Worm (Caenorhabditis elegans) whole organism, late embryonic: ENCODE measurements around the gene T02E9.6.

ENCODE experiments used
- K02D7.2 ChIP-seq: sonication (generic microtip); optimal IDR thresholded peaks from 2 replicates; lab custom pipeline; 2017; ENCODE audit warnings: mild to moderate bottlenecking, missing genetic modification characterization, missing compliant biosample characterization
- K09A11.1 ChIP-seq: sonication (generic microtip); optimal IDR thresholded peaks from 2 replicates; lab custom pipeline; 2017; ENCODE audit warnings: antibody characterized with exemption, mild to moderate bottlenecking, missing genetic modification characterization, missing compliant biosample characterization; ENCODE audit not compliant: insufficient read depth
- Y22D7AL.16 ChIP-seq: sonication (generic microtip); optimal IDR thresholded peaks from 2 replicates; lab custom pipeline; 2016; ENCODE audit warnings: missing genetic modification characterization, missing compliant biosample characterization
- ama-1 ChIP-seq: fragments of 150-350 bp; optimal IDR thresholded peaks from 2 replicates; lab custom pipeline; 2014
- ceh-18 ChIP-seq: sonication (generic microtip); optimal IDR thresholded peaks from 2 replicates; lab custom pipeline; 2016; ENCODE audit warnings: missing genetic modification characterization, missing compliant biosample characterization
- ceh-2 ChIP-seq: sonication (generic microtip); optimal IDR thresholded peaks from 2 replicates; lab custom pipeline; 2016; ENCODE audit warnings: missing genotype, missing genetic modification characterization, missing compliant biosample characterization
- ceh-24 ChIP-seq: sonication (generic microtip); optimal IDR thresholded peaks from 2 replicates; lab custom pipeline; 2016; ENCODE audit warnings: mild to moderate bottlenecking, missing genetic modification characterization, missing compliant biosample characterization
- ceh-30 ChIP-seq: fragments of 150-350 bp; optimal IDR thresholded peaks from 2 replicates; lab custom pipeline; 2014; ENCODE audit warnings: missing biosample characterization, missing genetic modification characterization
- ceh-31 ChIP-seq: sonication (generic microtip); optimal IDR thresholded peaks from 2 replicates; lab custom pipeline; 2016; ENCODE audit warnings: missing genetic modification characterization, missing compliant biosample characterization
- ceh-34 ChIP-seq: sonication (generic microtip); optimal IDR thresholded peaks from 2 replicates; lab custom pipeline; 2016; ENCODE audit warnings: mild to moderate bottlenecking, missing genetic modification characterization, missing compliant biosample characterization
- ceh-48 ChIP-seq: sonication (generic microtip); optimal IDR thresholded peaks from 2 replicates; lab custom pipeline; 2016; ENCODE audit warnings: missing genetic modification characterization, inconsistent platforms, missing compliant biosample characterization
- ceh-6 ChIP-seq: fragments of 200-800 bp; sonication (Bioruptor generic); optimal IDR thresholded peaks from 2 replicates; lab custom pipeline; 2018; ENCODE audit warnings: mild to moderate bottlenecking, missing genetic modification characterization, missing compliant biosample characterization
- che-1 ChIP-seq: sonication (generic microtip); optimal IDR thresholded peaks from 2 replicates; lab custom pipeline; 2016; ENCODE audit warnings: mild to moderate bottlenecking, missing genetic modification characterization, missing compliant biosample characterization
- elt-2 ChIP-seq: sonication (generic microtip); optimal IDR thresholded peaks from 2 replicates; lab custom pipeline; 2016; ENCODE audit warnings: missing genetic modification reagents, missing genetic modification characterization, missing compliant biosample characterization
- ets-4 ChIP-seq: sonication (generic microtip); optimal IDR thresholded peaks from 2 replicates; lab custom pipeline; 2016; ENCODE audit warnings: missing genetic modification characterization, missing compliant biosample characterization
- eyg-1 ChIP-seq: sonication (generic microtip); optimal IDR thresholded peaks from 2 replicates; lab custom pipeline; 2016; ENCODE audit warnings: missing genotype, missing genetic modification characterization, missing compliant biosample characterization
- fax-1 ChIP-seq: sonication (generic microtip); optimal IDR thresholded peaks from 2 replicates; lab custom pipeline; 2016; ENCODE audit warnings: missing genotype, missing genetic modification characterization, missing compliant biosample characterization
- fkh-10 ChIP-seq: fragments of 150-350 bp; optimal IDR thresholded peaks from 2 replicates; lab custom pipeline; 2014; ENCODE audit warnings: missing biosample characterization, missing genetic modification reagents, missing genetic modification characterization
- gmeb-2 ChIP-seq: sonication (generic microtip); optimal IDR thresholded peaks from 2 replicates; lab custom pipeline; 2016; ENCODE audit warnings: missing genetic modification characterization, inconsistent platforms, missing compliant biosample characterization
- lin-11 ChIP-seq: fragments of 200-800 bp; sonication (Bioruptor generic); optimal IDR thresholded peaks from 2 replicates; lab custom pipeline; 2018; ENCODE audit warnings: mild to moderate bottlenecking, missing genetic modification characterization, missing compliant biosample characterization
- nfya-1 ChIP-seq: sonication (generic microtip); optimal IDR thresholded peaks from 2 replicates; lab custom pipeline; 2017; ENCODE audit warnings: missing genetic modification characterization, mild to moderate bottlenecking, missing compliant biosample characterization, antibody characterized with exemption, moderate library complexity
- odd-2 ChIP-seq: sonication (generic microtip); optimal IDR thresholded peaks from 2 replicates; lab custom pipeline; 2017; ENCODE audit warnings: antibody characterized with exemption, mild to moderate bottlenecking, missing genetic modification characterization, missing compliant biosample characterization
- pat-9 ChIP-seq: fragments of 200-800 bp; sonication (Bioruptor generic); optimal IDR thresholded peaks from 2 replicates; lab custom pipeline; 2018; ENCODE audit warnings: mild to moderate bottlenecking, missing genetic modification characterization, moderate library complexity, missing compliant biosample characterization
- pax-1 ChIP-seq: fragments of 150-350 bp; optimal IDR thresholded peaks from 2 replicates; lab custom pipeline; 2014; ENCODE audit warnings: missing biosample characterization, missing genetic modification characterization
- pha-2 ChIP-seq: sonication (generic microtip); optimal IDR thresholded peaks from 2 replicates; lab custom pipeline; 2017; ENCODE audit warnings: mild to moderate bottlenecking, missing genetic modification characterization, missing compliant biosample characterization
- rnt-1 ChIP-seq: sonication (generic microtip); optimal IDR thresholded peaks from 2 replicates; lab custom pipeline; 2016; ENCODE audit warnings: missing genetic modification characterization, missing compliant biosample characterization
- tbx-7 ChIP-seq: sonication (generic microtip); optimal IDR thresholded peaks from 2 replicates; lab custom pipeline; 2016; ENCODE audit warnings: missing genotype, missing genetic modification characterization, missing compliant biosample characterization
- unc-3 ChIP-seq, 2 experiments: fragments of 200-800 bp in 1 of 2; sonication (Bioruptor generic) in 1 of 2; sonication (generic microtip) in 1 of 2; conservative IDR thresholded peaks in 1 of 2; optimal IDR thresholded peaks in 1 of 2; 2 replicates each; pipeline versions ENCODE4 v1.3.6 to Lab custom; 2016 to 2022; ENCODE audit warnings: missing compliant biosample characterization in 2 of 2, missing genetic modification characterization in 2 of 2, missing genetic modification reagents in 1 of 2
- unc-42 ChIP-seq: sonication (generic microtip); optimal IDR thresholded peaks from 2 replicates; lab custom pipeline; 2016; ENCODE audit warnings: missing genotype, missing genetic modification characterization, missing compliant biosample characterization
- unc-55 ChIP-seq: sonication (generic microtip); optimal IDR thresholded peaks from 2 replicates; lab custom pipeline; 2017; ENCODE audit warnings: missing biosample characterization, missing genetic modification reagents, missing genetic modification characterization
- unc-86 ChIP-seq: sonication (generic microtip); optimal IDR thresholded peaks from 2 replicates; lab custom pipeline; 2016; ENCODE audit warnings: missing genetic modification characterization, missing compliant biosample characterization

The T02E9.6 gene

DNA sequence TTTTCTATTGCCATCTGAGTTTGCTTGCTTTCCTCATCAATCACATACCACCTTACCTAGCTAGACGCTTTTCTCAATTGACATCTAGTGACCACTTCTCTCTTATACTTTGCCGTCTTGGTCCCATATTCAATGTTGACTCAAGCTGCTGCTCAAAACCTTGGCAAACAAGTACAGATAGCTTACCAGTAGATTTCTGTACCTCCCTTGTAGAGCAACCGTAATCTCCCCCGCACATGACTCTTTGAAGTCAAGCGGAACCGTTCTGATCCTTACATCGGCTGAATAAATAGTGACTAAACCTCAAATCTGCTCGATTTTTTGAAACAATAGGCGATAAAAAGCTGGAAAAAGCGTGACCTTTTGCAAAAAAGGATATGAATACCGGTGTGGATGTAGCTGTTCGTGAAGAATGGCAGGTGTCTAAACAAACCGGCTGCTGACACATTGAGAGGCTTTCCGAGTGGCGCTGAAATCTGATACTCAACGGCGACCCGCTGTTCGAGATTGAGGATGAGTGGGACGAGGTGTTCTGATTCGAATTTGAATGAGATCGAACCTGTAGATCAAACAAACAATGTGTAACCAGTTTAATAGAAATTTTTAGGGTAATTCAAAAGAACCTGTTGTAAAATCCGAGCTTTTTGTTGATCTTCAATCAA is 1.8 kb upstream of the T02E9.6 start:
- TF ChIP-seq ceh-6 (GFP tag; lab: Kevin White, UChicago) (no peak), pax-1 (tag; lab: Kevin White, UChicago) (peak; percentile 95), tbx-7 (tag; lab: Kevin White, UChicago) (no peak), pha-2 (tag; lab: Kevin White, UChicago) (peak; percentile 5), ceh-34 (tag; lab: Kevin White, UChicago) (peak; percentile 97), ceh-48 (tag; lab: Kevin White, UChicago) (no peak), lin-11 (tag; lab: Kevin White, UChicago) (no peak), Y22D7AL.16 (tag; lab: Kevin White, UChicago) (no peak), pat-9 (tag; lab: Kevin White, UChicago) (no peak)

DNA sequence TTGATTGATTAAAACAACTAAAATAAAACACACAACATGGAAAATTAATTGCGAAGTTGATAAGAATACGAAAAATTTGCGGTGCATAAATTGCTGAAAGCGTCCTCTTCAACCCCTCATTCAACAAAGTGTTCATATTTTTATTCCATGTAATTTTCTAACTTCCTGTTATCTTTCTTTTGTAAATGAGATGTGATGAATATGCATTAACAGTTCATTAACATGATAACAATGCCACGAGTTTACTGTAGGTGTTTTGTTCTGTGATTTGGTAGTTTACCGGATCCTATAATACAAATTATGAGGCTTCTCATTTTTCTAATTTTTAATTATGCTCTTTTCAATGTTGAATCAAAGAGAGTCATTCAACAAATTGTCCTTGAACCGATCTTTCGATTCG is 5.0 kb downstream of the T02E9.6 start, which contains the start of gene F47G9.6:
Gene F47G9.6, plus strand, starts transcription at position 301 of the 400 bp plus-strand sequence.
- no peak for TF ChIP-seq rnt-1 (tag; lab: Kevin White, UChicago)
- TF ChIP-seq elt-2 (tag; lab: Kevin White, UChicago) = no peak
- no peak for TF ChIP-seq ceh-31 (tag; lab: Kevin White, UChicago)
- no peak for TF ChIP-seq ceh-30
- no peak for TF ChIP-seq odd-2 (tag; lab: Kevin White, UChicago)
- no peak for TF ChIP-seq eyg-1 (tag; lab: Kevin White, UChicago)
- TF ChIP-seq ceh-48 (tag; lab: Kevin White, UChicago) = no peak
- TF ChIP-seq Y22D7AL.16 (tag; lab: Kevin White, UChicago) = no peak
- TF ChIP-seq fkh-10 (GFP tag; lab: Kevin White, UChicago) = no peak

DNA sequence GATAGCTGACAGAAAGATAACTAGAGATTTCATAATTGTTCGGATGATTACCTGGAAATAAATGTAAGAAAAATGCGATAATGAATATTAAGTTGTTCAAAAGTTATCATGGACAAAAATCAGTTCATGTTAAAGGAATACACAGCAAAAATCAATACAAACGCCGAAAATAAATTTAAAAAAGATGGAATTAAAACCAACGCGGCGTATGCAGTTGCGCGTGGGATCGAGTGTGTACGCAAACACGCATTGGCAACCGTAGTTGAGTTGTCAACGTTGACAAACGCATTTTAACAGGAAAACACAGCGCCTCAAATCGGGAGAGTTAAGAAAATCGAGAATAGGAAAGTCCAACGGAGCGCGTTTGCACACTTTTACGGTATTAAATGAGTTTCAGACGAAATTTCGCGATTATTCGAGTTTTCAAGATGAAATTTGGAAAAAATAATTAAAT is 7.2 kb downstream of the T02E9.6 start, which contains the start of gene tmed-10:
Gene tmed-10, minus strand, starts transcription at position 51 of the 454 bp plus-strand sequence.
- TF ChIP-seq unc-3 (GFP tag; conservative IDR thresholded peaks at IDR 0.05; lab: Robert Waterston, UW) (no peak), unc-3 (tag; optimal IDR thresholded peaks at IDR 0.05; lab: Kevin White, UChicago) (no peak), ama-1 (no peak), unc-42 (peak; percentile 48), ceh-18 (peak; percentile 1), unc-55 (GFP tag; lab: Kevin White, UChicago) (peak; percentile 31), ceh-2 (no peak), ceh-31 (tag; lab: Kevin White, UChicago) (peak; percentile 42), gmeb-2 (tag; lab: Kevin White, UChicago) (no peak), nfya-1 (tag; lab: Kevin White, UChicago) (peak; percentile 54), che-1 (tag; lab: Kevin White, UChicago) (no peak)

DNA sequence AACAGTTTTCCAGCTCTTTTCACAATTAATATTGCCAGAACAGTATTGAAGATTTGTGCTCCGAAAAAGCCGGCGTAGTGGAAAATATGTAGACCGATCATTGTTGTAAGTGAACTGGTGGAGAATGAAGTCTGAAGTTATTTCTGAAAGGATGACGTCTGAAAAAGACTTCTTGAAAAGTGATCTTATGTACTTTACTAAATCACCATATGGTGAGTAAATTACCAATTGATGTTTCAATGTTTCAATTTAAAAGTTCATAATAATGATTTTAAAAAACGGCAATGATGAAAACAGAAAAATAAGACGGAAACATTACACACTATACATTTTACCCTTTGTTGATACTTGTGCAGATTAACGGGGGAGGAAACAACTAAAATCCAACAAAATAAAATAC is 10.4 kb downstream of the T02E9.6 start, which contains the start of gene str-141:
Gene str-141, minus strand, starts transcription at position 101 of the 400 bp plus-strand sequence.
- TF ChIP-seq ceh-24 (tag; lab: Kevin White, UChicago) (no peak), ceh-30 (no peak), ets-4 (tag; lab: Kevin White, UChicago) (no peak), K02D7.2 (tag; lab: Kevin White, UChicago) (no peak), lin-11 (tag; lab: Kevin White, UChicago) (no peak), gmeb-2 (tag; lab: Kevin White, UChicago) (no peak), nfya-1 (tag; lab: Kevin White, UChicago) (no peak), pat-9 (tag; lab: Kevin White, UChicago) (no peak), tbx-7 (tag; lab: Kevin White, UChicago) (no peak)
- TF ChIP-seq, all 69 proteins: peak for 0

DNA sequence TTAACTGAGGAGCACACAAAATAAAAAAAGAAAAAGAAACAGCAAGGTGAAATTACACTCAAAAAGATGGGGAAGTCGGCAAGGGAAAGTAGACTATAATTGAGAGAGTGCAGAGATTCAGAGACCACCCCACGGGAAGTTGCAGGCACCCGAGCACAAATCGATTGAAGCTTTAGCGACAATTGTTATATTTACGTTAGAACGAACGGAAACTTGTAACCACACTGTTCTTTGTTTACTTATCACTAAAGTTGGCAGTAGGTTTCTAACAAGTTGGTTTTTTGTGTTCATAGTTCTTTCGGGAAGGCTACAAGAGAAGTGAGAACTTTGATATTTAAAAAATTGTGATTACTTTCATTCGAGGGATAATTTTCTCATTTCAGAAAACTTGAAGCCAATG is 12.4 kb downstream of the T02E9.6 start, which contains the start of gene F47G9.4:
Gene F47G9.4, minus strand, starts transcription at position 98 of the 400 bp plus-strand sequence.
- TF ChIP-seq unc-42 (no peak), ceh-31 (tag; lab: Kevin White, UChicago) (no peak), gmeb-2 (tag; lab: Kevin White, UChicago) (no peak), unc-86 (no peak), Y22D7AL.16 (tag; lab: Kevin White, UChicago) (no peak), pax-1 (tag; lab: Kevin White, UChicago) (no peak), K09A11.1 (tag; lab: Kevin White, UChicago) (no peak), ama-1 (no peak), fax-1 (no peak)
